Fruit fly (Drosophila melanogaster) whole organism, larva: Measurements from ENCODE around the gene RanGAP.

Experiments used
- noc ChIP-seq: fragments of 200-800 bp; sonication (Bioruptor generic); optimal IDR thresholded peaks from 3 replicates; lab custom pipeline; 2019; ENCODE audit warnings: missing biosample characterization, mild to moderate bottlenecking, missing genetic modification characterization, moderate library complexity

RanGAP gene

dm6 chr2L:19416602-19417497, 24.9 kb upstream of the RanGAP start, which contains the start of gene Lectin-galC1:
TSS of gene Lectin-galC1 (plus strand) at chr2L:19417447.
- TF ChIP-seq noc (tag; lab: Kevin White, UChicago), result no peak

dm6 chr2L:19418017-19418416, 23.7 kb upstream of the RanGAP start, which contains the start of gene lectin-37Da:
TSS of gene lectin-37Da (plus strand) at chr2L:19418317.
- no peak for TF ChIP-seq noc (tag; lab: Kevin White, UChicago)

dm6 chr2L:19418872-19419271, 22.9 kb upstream of the RanGAP start, which contains the start of gene lectin-37Db:
TSS of gene lectin-37Db (plus strand) at chr2L:19419075.
- TF ChIP-seq noc (tag; lab: Kevin White, UChicago), result no peak

dm6 chr2L:19421573-19421972, 20.2 kb upstream of the RanGAP start:
- no peak for TF ChIP-seq noc (tag; lab: Kevin White, UChicago)

- TF ChIP-seq noc (tag; lab: Kevin White, UChicago), result no peak
These were observed 19.1 kb upstream of the RanGAP start for dm6 chr2L:19422642-19423041.

DNA sequence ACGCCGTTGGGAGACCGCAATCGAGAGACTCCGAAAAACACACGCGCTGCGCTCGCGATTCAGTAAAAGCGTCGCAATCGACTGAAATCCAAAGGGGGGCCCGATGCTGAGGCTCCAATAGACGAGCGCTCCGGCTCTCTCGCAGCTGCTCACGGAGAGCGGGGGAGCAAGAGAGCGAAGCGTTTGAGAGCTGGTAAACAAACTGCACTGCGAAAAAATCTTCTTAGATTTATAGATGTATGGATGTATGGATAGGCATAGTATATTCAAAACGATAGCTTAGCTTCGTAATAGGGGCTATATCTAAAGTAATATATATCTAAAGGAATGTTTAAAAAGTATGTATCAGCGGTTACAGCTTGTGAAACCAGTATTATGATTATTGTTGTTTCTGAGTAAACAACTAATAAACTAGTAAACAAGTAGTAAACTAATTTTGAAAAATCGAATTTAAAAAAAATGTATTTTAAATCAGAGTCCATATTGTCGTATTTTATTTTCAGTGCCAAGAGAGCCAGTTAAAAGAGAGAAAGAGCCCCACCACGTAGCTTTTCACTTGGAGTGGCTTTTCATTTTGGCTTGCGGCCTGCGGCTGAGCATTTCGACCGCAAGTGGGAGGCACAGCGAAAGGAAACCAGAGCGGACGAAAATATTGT, 18.2 kb upstream of the RanGAP start, which contains the start of the genes Alp12 and CG13085:
Gene Alp12, plus strand, starts transcription at position 584 of the 656 bp plus-strand sequence.
Gene CG13085, plus strand, starts transcription at position 584 of the 656 bp plus-strand sequence.
- TF ChIP-seq noc (tag; lab: Kevin White, UChicago), result peak; percentile 98

- TF ChIP-seq noc (tag; lab: Kevin White, UChicago), result no peak
These were observed 17.4 kb upstream of the RanGAP start for dm6 chr2L:19424307-19424902.

DNA sequence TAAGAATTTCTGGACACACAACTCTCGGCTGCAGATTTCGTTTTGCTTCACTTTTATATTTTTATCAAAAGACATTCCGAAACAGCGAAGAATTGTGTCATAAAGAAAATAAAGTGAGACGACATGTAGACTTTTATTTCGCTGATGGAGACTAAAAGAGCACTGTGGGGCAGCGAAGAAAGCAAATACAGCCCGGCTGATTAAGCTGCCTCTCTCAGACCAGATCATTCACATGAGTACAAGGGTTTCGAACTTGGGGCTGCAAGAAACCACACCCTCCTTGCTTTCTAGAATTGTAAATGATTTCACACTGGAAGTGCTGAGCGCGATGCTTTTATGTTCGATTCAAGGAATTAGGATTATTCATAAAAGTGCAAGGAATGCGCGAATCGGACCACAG, 16.7 kb upstream of the RanGAP start:
- no peak for TF ChIP-seq noc (tag; lab: Kevin White, UChicago)

DNA sequence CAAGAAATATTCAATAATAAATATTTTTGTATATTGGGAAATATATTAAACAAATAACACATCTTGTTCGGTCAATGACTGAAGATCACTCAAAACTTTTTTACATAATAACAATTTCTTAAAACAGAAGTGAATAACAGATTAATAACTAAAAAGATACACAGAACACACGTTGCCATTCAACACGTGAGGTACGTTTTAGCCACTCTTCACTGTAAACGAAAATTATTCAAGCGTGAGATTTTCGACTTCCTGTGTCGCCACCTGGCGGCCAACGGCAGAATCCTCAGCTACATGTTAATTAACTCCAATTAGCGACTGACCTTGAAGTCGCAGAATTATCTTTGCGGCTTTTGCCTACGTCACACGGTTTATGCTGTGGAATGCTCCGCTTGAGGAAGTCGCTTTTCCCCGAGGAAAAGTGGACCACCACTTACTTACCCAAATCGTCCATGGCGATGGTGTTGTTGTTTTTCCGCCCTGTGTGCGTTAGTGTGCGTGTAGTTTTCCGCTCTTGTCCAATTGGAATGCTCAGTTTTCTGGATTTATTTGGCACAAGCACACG, 15.9 kb upstream of the RanGAP start:
- peak; percentile 75 for TF ChIP-seq noc (tag; lab: Kevin White, UChicago)

dm6 chr2L:19426330-19426781, 15.4 kb upstream of the RanGAP start, which contains the start of gene Pax:
TSS of gene Pax (minus strand) at chr2L:19426596.
- no peak for TF ChIP-seq noc (tag; lab: Kevin White, UChicago)

DNA sequence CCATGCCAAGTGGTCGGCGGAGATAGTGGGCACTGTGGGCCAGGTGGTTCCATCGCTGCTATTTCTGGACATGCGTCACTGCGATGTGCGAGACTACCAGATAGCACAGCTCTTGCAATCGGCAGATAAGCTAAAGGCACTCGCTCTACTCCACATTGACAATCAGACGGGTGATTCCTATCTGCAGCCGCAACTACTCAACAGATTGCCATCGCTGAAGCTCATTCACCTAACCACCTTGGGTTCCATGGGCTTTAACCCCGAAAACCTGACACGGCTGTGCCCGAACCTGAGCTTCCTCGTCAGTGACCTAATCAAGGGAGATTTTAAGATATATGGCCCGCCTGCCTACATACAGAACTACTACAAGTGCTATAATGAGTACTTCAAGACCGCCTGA, 12.0 kb upstream of the RanGAP start:
- peak; percentile 28 for TF ChIP-seq noc (tag; lab: Kevin White, UChicago)

dm6 chr2L:19430343-19430742, 11.4 kb upstream of the RanGAP start, which contains the start of gene RtcB:
TSS of gene RtcB (plus strand) at chr2L:19430643.
- no peak for TF ChIP-seq noc (tag; lab: Kevin White, UChicago)

DNA sequence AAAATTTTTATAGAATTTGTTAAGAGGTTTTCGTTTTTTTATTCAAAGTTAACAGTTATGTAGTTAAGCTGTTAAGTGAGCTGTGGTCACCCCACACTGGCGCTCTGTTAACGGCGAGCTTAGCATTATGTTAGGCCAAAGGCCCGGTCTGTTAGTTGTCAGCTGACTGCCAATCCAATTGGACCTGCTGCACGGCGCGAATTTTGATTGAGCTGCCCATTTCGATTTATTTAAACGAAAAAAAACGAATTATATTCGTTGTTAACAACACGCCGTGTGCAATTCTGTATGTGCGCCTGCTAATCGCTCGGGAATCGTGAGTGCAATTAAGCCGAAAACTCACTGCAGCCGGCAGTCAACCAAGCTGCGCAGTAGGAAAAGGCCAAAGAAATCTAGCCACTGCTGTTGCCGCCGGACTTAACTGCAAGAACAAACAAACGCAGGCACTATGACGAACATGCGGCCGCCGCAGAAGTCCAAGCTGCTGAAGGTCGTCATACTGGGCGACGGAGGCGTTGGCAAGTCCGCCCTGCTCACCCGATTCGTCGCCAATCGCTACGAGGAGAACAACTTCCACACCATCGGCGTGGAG, 9.2 kb upstream of the RanGAP start, which contains the start of gene Rab9:
Gene Rab9, plus strand, starts transcription at position 151 of the 592 bp plus-strand sequence.
- TF ChIP-seq noc (tag; lab: Kevin White, UChicago), result peak; percentile 32

DNA sequence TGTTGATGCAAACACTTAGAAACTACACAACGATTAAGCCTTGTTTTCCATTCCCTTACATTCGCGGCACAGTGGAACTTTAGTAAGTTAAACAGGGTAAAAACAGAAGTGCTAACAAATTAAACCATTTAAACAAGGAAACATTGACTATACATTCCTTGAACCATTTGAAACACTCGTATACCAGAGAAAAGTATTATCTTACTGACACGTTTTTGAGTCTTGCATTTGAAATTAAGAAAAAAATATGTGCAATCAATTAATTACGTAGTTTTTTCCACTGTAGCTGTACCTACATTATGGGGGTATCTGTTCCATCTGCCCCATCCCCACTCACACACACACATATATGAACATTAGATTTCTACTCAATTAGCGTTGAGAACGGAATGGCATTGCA, 8.5 kb upstream of the RanGAP start:
- peak; percentile 84 for TF ChIP-seq noc (tag; lab: Kevin White, UChicago)

dm6 chr2L:19434260-19434659, 7.5 kb upstream of the RanGAP start:
- peak; percentile 61 for TF ChIP-seq noc (tag; lab: Kevin White, UChicago)
